Worm (Caenorhabditis elegans) whole organism, L2 larva: ENCODE measurements around the gene H06I04.3.

Source experiments
- F13H6.1 ChIP-seq: sonication (generic microtip); optimal IDR thresholded peaks from 2 replicates; lab custom pipeline; 2016; ENCODE audit warnings: missing genetic modification characterization, missing compliant biosample characterization
- nhr-77 ChIP-seq: fragments of 150-350 bp; optimal IDR thresholded peaks from 2 replicates; lab custom pipeline; 2014; ENCODE audit warnings: missing biosample characterization, missing genetic modification characterization
- unc-62 ChIP-seq: fragments of 150-350 bp; optimal IDR thresholded peaks from 2 replicates; lab custom pipeline; 2014; ENCODE audit warnings: missing biosample characterization, missing genetic modification reagents, missing genetic modification characterization

- TF ChIP-seq unc-62 (GFP tag; lab: Kevin White, UChicago) (no peak), F13H6.1 (tag; lab: Kevin White, UChicago) (no peak), nhr-77 (tag; lab: Kevin White, UChicago) (no peak)
Observed at ce11 chrIII:3060262-3060661, 10.1 kb upstream of the H06I04.3 start, which contains the start of gene fipr-29.
